Fruit fly (Drosophila melanogaster) whole organism, wandering third instar larva: ENCODE measurements around the gene CG11263.

ENCODE experiments used
- Abd-B ChIP-seq: fragments of >200 bp; optimal IDR thresholded peaks from 2 replicates; lab custom pipeline; 2017; ENCODE audit warnings: missing biosample characterization, missing genetic modification characterization
- CG32264 ChIP-seq: fragments of 200-800 bp; sonication (Bioruptor generic); optimal IDR thresholded peaks from 2 replicates; lab custom pipeline; 2016; ENCODE audit warnings: missing biosample characterization, missing genetic modification characterization
- CG9705 ChIP-seq: fragments of 200-800 bp; sonication (Bioruptor generic); optimal IDR thresholded peaks from 2 replicates; lab custom pipeline; 2018; ENCODE audit warnings: missing biosample characterization, mild to moderate bottlenecking, missing genetic modification characterization
- CrebA ChIP-seq: fragments of 200-800 bp; sonication (Bioruptor generic); optimal IDR thresholded peaks from 2 replicates; lab custom pipeline; 2016; ENCODE audit warnings: missing biosample characterization, mild to moderate bottlenecking, missing genetic modification characterization, borderline replicate concordance
- Dfd ChIP-seq: fragments of >200 bp; optimal IDR thresholded peaks from 2 replicates; lab custom pipeline; 2017; ENCODE audit warnings: missing biosample characterization, missing genetic modification characterization
- Dif ChIP-seq: fragments of 200-275, 200-300 bp; sonication (Bioruptor generic); optimal IDR thresholded peaks from 2 replicates; lab custom pipeline; 2018; ENCODE audit warnings: missing biosample characterization, missing genetic modification characterization; ENCODE audit not compliant: partially characterized antibody
- GATAd ChIP-seq: sonication (Bioruptor generic); optimal IDR thresholded peaks from 2 replicates; lab custom pipeline; 2016; ENCODE audit warnings: missing biosample characterization, missing genetic modification characterization
- HLH106 ChIP-seq: fragments of 200-800 bp; optimal IDR thresholded peaks from 3 replicates; lab custom pipeline; 2019; ENCODE audit warnings: missing biosample characterization, mild to moderate bottlenecking, missing genetic modification characterization, moderate library complexity
- Hnf4 ChIP-seq: fragments of 200-800 bp; sonication (Bioruptor generic); optimal IDR thresholded peaks from 2 replicates; lab custom pipeline; 2016; ENCODE audit warnings: missing biosample characterization, mild to moderate bottlenecking, missing genetic modification characterization
- Hr78 ChIP-seq: fragments of >200 bp; optimal IDR thresholded peaks from 2 replicates; lab custom pipeline; 2017; ENCODE audit warnings: missing biosample characterization, missing genetic modification characterization
- Hr83 ChIP-seq: fragments of 200-300 bp; sonication (Bioruptor generic); optimal IDR thresholded peaks from 2 replicates; lab custom pipeline; 2016; ENCODE audit warnings: missing biosample characterization, mild to moderate bottlenecking, missing genetic modification characterization, moderate library complexity; ENCODE audit not compliant: poor library complexity, severe bottlenecking
- Jra ChIP-seq: sonication (Bioruptor generic); optimal IDR thresholded peaks from 2 replicates; lab custom pipeline; 2016; ENCODE audit warnings: missing biosample characterization, missing genetic modification characterization
- Mio ChIP-seq: sonication (Bioruptor generic); optimal IDR thresholded peaks from 2 replicates; lab custom pipeline; 2016; ENCODE audit warnings: missing biosample characterization, missing genetic modification characterization
- Myc ChIP-seq: fragments of >200 bp; optimal IDR thresholded peaks from 2 replicates; lab custom pipeline; 2017
- N ChIP-seq: fragments of >200 bp; optimal IDR thresholded peaks from 2 replicates; lab custom pipeline; 2018; ENCODE audit warnings: missing biosample characterization, missing external identifiers, missing genetic modification characterization
- OdsH ChIP-seq: fragments of 200-800 bp; sonication (Bioruptor generic); optimal IDR thresholded peaks from 2 replicates; lab custom pipeline; 2016; ENCODE audit warnings: missing biosample characterization, mild to moderate bottlenecking, missing genetic modification characterization
- Rel ChIP-seq, 2 experiments: fragments of 200-800 bp; sonication (Bioruptor generic) in 1 of 2; optimal IDR thresholded peaks; 2 replicates in 1 of 2; 3 replicates in 1 of 2; lab custom pipeline; 2016 to 2019; ENCODE audit warnings: mild to moderate bottlenecking in 2 of 2, missing biosample characterization in 2 of 2, missing genetic modification characterization in 2 of 2, moderate library complexity in 1 of 2
- Sp1 ChIP-seq: fragments of 200-800 bp; sonication (Bioruptor generic); optimal IDR thresholded peaks from 3 replicates; lab custom pipeline; 2019; ENCODE audit warnings: missing biosample characterization, mild to moderate bottlenecking, missing genetic modification characterization, moderate library complexity
- Vsx2 ChIP-seq: fragments of 200-300, 225-300 bp; sonication (Bioruptor generic); optimal IDR thresholded peaks from 2 replicates; lab custom pipeline; 2018; ENCODE audit warnings: missing biosample characterization, missing genetic modification characterization; ENCODE audit not compliant: partially characterized antibody
- br ChIP-seq: fragments of 200-800 bp; sonication (Bioruptor generic); optimal IDR thresholded peaks from 2 replicates; lab custom pipeline; 2016; ENCODE audit warnings: missing biosample characterization, missing genetic modification characterization
- brk ChIP-seq: fragments of 200-800 bp; sonication (Bioruptor generic); optimal IDR thresholded peaks from 2 replicates; lab custom pipeline; 2016; ENCODE audit warnings: missing biosample characterization, mild to moderate bottlenecking, missing genetic modification characterization
- dl ChIP-seq, 2 experiments: fragments of 175-275, 200-275 bp in 1 of 2; fragments of 200-275 bp in 1 of 2; sonication (Bioruptor generic); optimal IDR thresholded peaks; lab custom pipeline; 2018; ENCODE audit warnings: mild to moderate bottlenecking in 2 of 2, missing biosample characterization in 2 of 2, missing genetic modification characterization in 2 of 2, moderate library complexity in 2 of 2; ENCODE audit not compliant: partially characterized antibody in 2 of 2, insufficient read depth in 1 of 2
- dmrt93B ChIP-seq: fragments of 200-800 bp; sonication (Bioruptor generic); optimal IDR thresholded peaks from 2 replicates; lab custom pipeline; 2018; ENCODE audit warnings: missing biosample characterization, mild to moderate bottlenecking, missing genetic modification characterization
- dsf ChIP-seq: sonication (Bioruptor generic); optimal IDR thresholded peaks from 2 replicates; lab custom pipeline; 2016; ENCODE audit warnings: missing biosample characterization, missing genetic modification characterization, borderline replicate concordance
- ey ChIP-seq: fragments of 200-800 bp; sonication (Bioruptor generic); optimal IDR thresholded peaks from 2 replicates; lab custom pipeline; 2016; ENCODE audit warnings: missing biosample characterization, missing genetic modification characterization
- foxo ChIP-seq, 2 experiments: fragments of 200-800 bp; sonication (Bioruptor generic); optimal IDR thresholded peaks; 2 replicates in 1 of 2; 3 replicates in 1 of 2; lab custom pipeline; 2016 to 2017; ENCODE audit warnings: missing biosample characterization in 2 of 2, missing genetic modification characterization in 2 of 2
- fru ChIP-seq: fragments of 200-800 bp; sonication (Bioruptor generic); optimal IDR thresholded peaks from 3 replicates; lab custom pipeline; 2016; ENCODE audit warnings: missing biosample characterization, mild to moderate bottlenecking, missing genetic modification characterization
- h ChIP-seq: fragments of 200-800 bp; sonication (Bioruptor generic); optimal IDR thresholded peaks from 3 replicates; lab custom pipeline; 2016; ENCODE audit warnings: missing biosample characterization, mild to moderate bottlenecking, missing genetic modification characterization
- jim ChIP-seq: fragments of 175-275, 200-325 bp; sonication (Bioruptor generic); optimal IDR thresholded peaks from 2 replicates; lab custom pipeline; 2016; ENCODE audit warnings: missing biosample characterization, mild to moderate bottlenecking, missing genetic modification characterization
- lola ChIP-seq: fragments of >200 bp; optimal IDR thresholded peaks from 2 replicates; lab custom pipeline; 2017; ENCODE audit warnings: missing biosample characterization, missing genetic modification characterization
- pan ChIP-seq: fragments of >200 bp; optimal IDR thresholded peaks from 2 replicates; lab custom pipeline; 2017
- psq ChIP-seq: fragments of 200-800 bp; sonication (Bioruptor generic); optimal IDR thresholded peaks from 3 replicates; lab custom pipeline; 2017; ENCODE audit warnings: missing biosample characterization, mild to moderate bottlenecking, missing genetic modification characterization, moderate library complexity
- rgr ChIP-seq: fragments of 200-800 bp; sonication (Bioruptor generic); optimal IDR thresholded peaks from 3 replicates; lab custom pipeline; 2016; ENCODE audit warnings: missing biosample characterization, mild to moderate bottlenecking, missing genetic modification characterization
- sage ChIP-seq: fragments of 200-800 bp; sonication (Bioruptor generic); optimal IDR thresholded peaks from 2 replicates; lab custom pipeline; 2016; ENCODE audit warnings: missing biosample characterization, mild to moderate bottlenecking, missing genetic modification characterization
- sv ChIP-seq: fragments of 200-800 bp; sonication (Bioruptor generic); optimal IDR thresholded peaks from 3 replicates; lab custom pipeline; 2016; ENCODE audit warnings: missing biosample characterization, missing genetic modification characterization
- tai ChIP-seq: sonication (Bioruptor generic); optimal IDR thresholded peaks from 2 replicates; lab custom pipeline; 2016; ENCODE audit warnings: missing biosample characterization, missing genetic modification characterization
- usp ChIP-seq: fragments of >200 bp; optimal IDR thresholded peaks from 2 replicates; lab custom pipeline; 2017; ENCODE audit warnings: missing biosample characterization, missing genetic modification characterization
- woc ChIP-seq: sonication (Bioruptor generic); optimal IDR thresholded peaks from 2 replicates; lab custom pipeline; 2016; ENCODE audit warnings: missing biosample characterization, mild to moderate bottlenecking, missing genetic modification characterization

CG11263 gene

dm6 chr3L:13014693-13015092 is 8.1 kb downstream of the CG11263 start:
- TF ChIP-seq Mio (GFP tag; lab: Kevin White, UChicago): no peak
- no peak for TF ChIP-seq Rel (GFP tag; optimal IDR thresholded peaks at IDR 0.05; lab: Kevin White, UChicago)
- TF ChIP-seq Rel (tag; optimal IDR thresholded peaks at IDR 0.05; lab: Kevin White, UChicago): peak; percentile 90
- TF ChIP-seq jim (GFP tag; lab: Kevin White, UChicago): no peak
- no peak for TF ChIP-seq Vsx2 (GFP tag; lab: Kevin White, UChicago)
- TF ChIP-seq Hr83 (GFP tag; lab: Kevin White, UChicago): no peak
- TF ChIP-seq, all 38 proteins: peak for 1

- TF ChIP-seq psq (GFP tag; lab: Kevin White, UChicago) (peak; percentile 33), Sp1 (GFP tag; lab: Kevin White, UChicago) (no peak), tai (GFP tag; lab: Kevin White, UChicago) (peak; percentile 74), brk (peak; percentile 59), Hr78 (GFP tag; lab: Kevin White, UChicago) (no peak), Hr83 (GFP tag; lab: Kevin White, UChicago) (peak; percentile 35), rgr (GFP tag; lab: Kevin White, UChicago) (peak; percentile 56), dsf (GFP tag; lab: Kevin White, UChicago) (no peak), Myc (lab: Kevin White, UChicago) (no peak), sv (GFP tag; lab: Kevin White, UChicago) (no peak), dmrt93B (GFP tag; lab: Kevin White, UChicago) (no peak), Vsx2 (GFP tag; lab: Kevin White, UChicago) (no peak), dl (GFP tag; optimal IDR thresholded peaks at IDR 0.05; lab: Kevin White, UChicago; ENCODE audit: insufficient read depth in 1 of 2, partially characterized antibody in 2 of 2) (no peak), woc (GFP tag; lab: Kevin White, UChicago) (peak; percentile 19), Mio (GFP tag; lab: Kevin White, UChicago) (no peak), N (GFP tag; lab: Kevin White, UChicago) (no peak), CG32264 (GFP tag; lab: Kevin White, UChicago) (no peak), pan (lab: Kevin White, UChicago) (no peak), Jra (GFP tag; lab: Kevin White, UChicago) (peak; percentile 75), GATAd (GFP tag; lab: Kevin White, UChicago) (peak; percentile 8), sage (GFP tag; lab: Kevin White, UChicago) (no peak), lola (GFP tag; lab: Kevin White, UChicago) (no peak), CrebA (no peak), ey (GFP tag; lab: Kevin White, UChicago) (peak; percentile 8), HLH106 (peak; percentile 27), CG9705 (GFP tag; lab: Kevin White, UChicago) (no peak), usp (GFP tag; lab: Kevin White, UChicago) (no peak), Hnf4 (GFP tag; lab: Kevin White, UChicago) (peak; percentile 61), Abd-B (no peak), Dfd (no peak), jim (GFP tag; lab: Kevin White, UChicago) (no peak), OdsH (GFP tag; lab: Kevin White, UChicago) (no peak), Dif (GFP tag; lab: Kevin White, UChicago) (no peak), foxo (GFP tag; optimal IDR thresholded peaks at IDR 0.05; lab: Kevin White, UChicago) (no peak), Rel (GFP tag; optimal IDR thresholded peaks at IDR 0.05; lab: Kevin White, UChicago) (no peak), Rel (tag; optimal IDR thresholded peaks at IDR 0.05; lab: Kevin White, UChicago) (no peak), h (GFP tag; lab: Kevin White, UChicago) (no peak), fru (GFP tag; lab: Kevin White, UChicago) (no peak), br (GFP tag; lab: Kevin White, UChicago) (no peak)
Observed at dm6 chr3L:13015195-13015822, 8.7 kb downstream of the CG11263 start, which contains the start of gene MICAL-like. Gene MICAL-like (minus strand): TSS chr3L:13015332.
